Worm (Caenorhabditis elegans): ENCODE data around the gene F35D11.1.

The F35D11.1 gene

DNA sequence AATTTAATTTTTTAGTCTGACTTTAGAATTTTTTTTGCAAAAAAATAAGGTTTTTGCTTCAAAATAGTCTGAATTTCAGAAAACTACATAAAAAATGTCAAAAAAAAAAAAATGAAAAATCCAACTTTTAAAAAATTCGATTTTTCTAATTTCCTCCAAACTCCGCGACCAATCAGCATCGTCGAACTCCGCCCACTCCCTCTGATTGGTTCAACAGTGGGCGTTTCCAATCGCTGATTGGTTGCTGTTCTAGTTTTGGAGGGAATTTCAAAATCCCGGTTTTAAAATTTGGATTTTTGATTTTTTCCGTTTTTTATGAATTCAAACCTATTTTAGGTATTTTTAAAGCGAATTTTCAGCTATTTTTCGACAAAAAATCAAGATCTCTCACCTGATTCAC lies 25.9 kb upstream of the F35D11.1 start:
- TF ChIP-seq C08G9.2 (tag; optimal IDR thresholded peaks at IDR 0.05) (no peak), mec-3 (tag; optimal IDR thresholded peaks at IDR 0.05; ENCODE audit: borderline replicate concordance) (no peak), nfya-1 (tag; optimal IDR thresholded peaks at IDR 0.05) (peak; percentile 84)

- TF ChIP-seq hlh-6 (tag; optimal IDR thresholded peaks at IDR 0.05) (no peak), tbx-7 (tag; optimal IDR thresholded peaks at IDR 0.05) (no peak), npax-4 (tag; optimal IDR thresholded peaks at IDR 0.05) (no peak), pha-2 (tag; optimal IDR thresholded peaks at IDR 0.05) (no peak), dve-1 (tag; optimal IDR thresholded peaks at IDR 0.05) (no peak), K09A11.1 (tag; optimal IDR thresholded peaks at IDR 0.05; ENCODE audit: insufficient read depth) (no peak), ama-1 (optimal IDR thresholded peaks at IDR 0.05) (no peak), dmd-4 (tag; optimal IDR thresholded peaks at IDR 0.05; ENCODE audit: borderline replicate concordance) (no peak), elt-2 (tag; optimal IDR thresholded peaks at IDR 0.05) (no peak)
Observed at ce11 chrII:4601256-4601655, 25.4 kb upstream of the F35D11.1 start, which contains the start of gene ipla-1. Gene ipla-1, minus strand, starts transcription at chrII:4601356.

- TF ChIP-seq lin-11 (tag; optimal IDR thresholded peaks at IDR 0.05) (no peak), dve-1 (tag; optimal IDR thresholded peaks at IDR 0.05) (no peak), che-1 (tag; optimal IDR thresholded peaks at IDR 0.05) (no peak), ceh-2 (tag; optimal IDR thresholded peaks at IDR 0.05) (no peak), eyg-1 (tag; optimal IDR thresholded peaks at IDR 0.05) (no peak), ref-2 (tag; optimal IDR thresholded peaks at IDR 0.05) (no peak), ceh-18 (tag; optimal IDR thresholded peaks at IDR 0.05) (no peak), Y22D7AL.16 (tag; optimal IDR thresholded peaks at IDR 0.05) (no peak)
Observed at ce11 chrII:4602533-4602932, 24.2 kb upstream of the F35D11.1 start, which contains the start of gene coa-3. Gene coa-3, minus strand, starts transcription at chrII:4602633.

ce11 chrII:4603035-4603434 lies 23.7 kb upstream of the F35D11.1 start, which contains the start of gene F35D11.4:
Gene F35D11.4, plus strand, starts transcription at chrII:4603427.
- TF ChIP-seq dmd-4 (tag; optimal IDR thresholded peaks at IDR 0.05; ENCODE audit: borderline replicate concordance) (no peak), ztf-16 (tag; optimal IDR thresholded peaks at IDR 0.05) (no peak), F13H6.1 (tag; optimal IDR thresholded peaks at IDR 0.05) (peak; percentile 5), sox-4 (tag; optimal IDR thresholded peaks at IDR 0.05) (no peak), pha-2 (tag; optimal IDR thresholded peaks at IDR 0.05) (no peak), ceh-34 (tag; optimal IDR thresholded peaks at IDR 0.05) (peak; percentile 16), fax-1 (tag; optimal IDR thresholded peaks at IDR 0.05) (peak; percentile 50), gmeb-2 (tag; optimal IDR thresholded peaks at IDR 0.05) (no peak), pax-1 (tag; optimal IDR thresholded peaks at IDR 0.05) (no peak), unc-86 (tag; optimal IDR thresholded peaks at IDR 0.05) (no peak), hlh-30 (tag; optimal IDR thresholded peaks at IDR 0.05; ENCODE audit: insufficient read depth) (no peak), zip-5 (tag; optimal IDR thresholded peaks at IDR 0.05) (peak; percentile 79), elt-2 (tag; optimal IDR thresholded peaks at IDR 0.05) (peak; percentile 76), dve-1 (tag; optimal IDR thresholded peaks at IDR 0.05) (no peak), ceh-6 (GFP tag; optimal IDR thresholded peaks at IDR 0.05) (no peak), ahr-1 (tag; optimal IDR thresholded peaks at IDR 0.05) (peak; percentile 26), unc-55 (GFP tag; optimal IDR thresholded peaks at IDR 0.05) (no peak), ceh-31 (tag; optimal IDR thresholded peaks at IDR 0.05) (peak; percentile 94), rnt-1 (tag; optimal IDR thresholded peaks at IDR 0.05) (peak; percentile 55), nfya-1 (tag; optimal IDR thresholded peaks at IDR 0.05) (peak; percentile 1), pros-1 (tag; optimal IDR thresholded peaks at IDR 0.05) (no peak), ceh-22 (tag; optimal IDR thresholded peaks at IDR 0.05) (no peak), ceh-2 (tag; optimal IDR thresholded peaks at IDR 0.05) (peak; percentile 89), ceh-14 (tag; optimal IDR thresholded peaks at IDR 0.05) (peak; percentile 49), mec-3 (tag; optimal IDR thresholded peaks at IDR 0.05; ENCODE audit: borderline replicate concordance) (no peak), unc-42 (tag; optimal IDR thresholded peaks at IDR 0.05) (no peak), K02D7.2 (tag; optimal IDR thresholded peaks at IDR 0.05) (no peak), C38D4.7 (GFP tag; optimal IDR thresholded peaks at IDR 0.05) (no peak), tbx-7 (tag; optimal IDR thresholded peaks at IDR 0.05) (peak; percentile 87), ref-2 (tag; optimal IDR thresholded peaks at IDR 0.05) (peak; percentile 83), hlh-8 (tag; optimal IDR thresholded peaks at IDR 0.05) (peak; percentile 85), hlh-6 (tag; optimal IDR thresholded peaks at IDR 0.05) (no peak), madf-2 (tag; optimal IDR thresholded peaks at IDR 0.05) (no peak), ceh-18 (tag; optimal IDR thresholded peaks at IDR 0.05) (no peak), fkh-6 (tag; optimal IDR thresholded peaks at IDR 0.05) (peak; percentile 22), T23F11.4 (GFP tag; optimal IDR thresholded peaks at IDR 0.05) (no peak), ceh-48 (tag; optimal IDR thresholded peaks at IDR 0.05) (no peak), ceh-19 (GFP tag; optimal IDR thresholded peaks at IDR 0.05) (no peak)

All from whole organism, late embryonic.